Worm (Caenorhabditis elegans) whole organism, young adult: ENCODE measurements around the gene nspg-1.

Experiments used
- B0261.1 ChIP-seq: sonication (generic microtip); optimal IDR thresholded peaks from 2 replicates; lab custom pipeline; 2016; ENCODE audit warnings: mild to moderate bottlenecking, missing genetic modification characterization, moderate library complexity, missing compliant biosample characterization
- C06A6.2 ChIP-seq: fragments of 200-800 bp; sonication (Bioruptor generic); conservative IDR thresholded peaks from 2 replicates; pipeline ENCODE4 v1.3.6; 2022; ENCODE audit warnings: missing genetic modification characterization, missing compliant biosample characterization
- D2030.7 ChIP-seq: fragments of 200-800 bp; sonication (Bioruptor generic); IDR thresholded peaks from 2 replicates; pipeline ENCODE4 v1.3.6; 2022; ENCODE audit warnings: missing genetic modification reagents, missing genetic modification characterization, missing compliant biosample characterization
- F23B12.7 ChIP-seq: sonication (generic microtip); optimal IDR thresholded peaks from 2 replicates; lab custom pipeline; 2017; ENCODE audit warnings: missing genetic modification characterization, mild to moderate bottlenecking, missing compliant biosample characterization, antibody characterized with exemption, moderate library complexity; ENCODE audit not compliant: insufficient read depth
- F33H1.4 ChIP-seq: fragments of 200-800 bp; sonication (Bioruptor generic); IDR thresholded peaks from 2 replicates; pipeline ENCODE4 v1.3.6; 2022; ENCODE audit warnings: missing genetic modification reagents, missing genetic modification characterization, missing compliant biosample characterization
- F55B11.4 ChIP-seq: sonication (generic microtip); optimal IDR thresholded peaks from 2 replicates; lab custom pipeline; 2016; ENCODE audit warnings: missing compliant biosample characterization, missing genetic modification characterization, borderline replicate concordance; ENCODE audit not compliant: insufficient read depth
- F57C9.4 ChIP-seq: sonication (generic microtip); optimal IDR thresholded peaks from 2 replicates; lab custom pipeline; 2017; ENCODE audit warnings: mild to moderate bottlenecking, missing genetic modification characterization, missing compliant biosample characterization
- K12H6.12 ChIP-seq: fragments of 200-800 bp; sonication (Bioruptor generic); optimal IDR thresholded peaks from 2 replicates; lab custom pipeline; 2018; ENCODE audit warnings: mild to moderate bottlenecking, missing genetic modification characterization, missing compliant biosample characterization
- Y56A3A.18 ChIP-seq: fragments of 200-800 bp; sonication (Bioruptor generic); IDR thresholded peaks from 2 replicates; pipeline ENCODE4 v1.3.6; 2022; ENCODE audit warnings: missing genetic modification reagents, missing genetic modification characterization, missing compliant biosample characterization
- Y67H2A.10 ChIP-seq: fragments of 200-800 bp; sonication (Bioruptor generic); conservative IDR thresholded peaks from 2 replicates; pipeline ENCODE4 v1.3.6; 2022; ENCODE audit warnings: missing genetic modification reagents, missing genetic modification characterization, missing compliant biosample characterization
- Y79H2A.3 ChIP-seq: fragments of 200-800 bp; sonication (Bioruptor generic); conservative IDR thresholded peaks from 2 replicates; pipeline ENCODE4 v1.3.6; 2022; ENCODE audit warnings: missing genetic modification reagents, missing genetic modification characterization, missing compliant biosample characterization
- ama-1 ChIP-seq, 3 experiments: fragments of 150-350 bp in 1 of 3; sonication (generic microtip) in 2 of 3; optimal IDR thresholded peaks; 2 replicates each; lab custom pipeline; 2014 to 2018; ENCODE audit warnings: missing biosample characterization in 2 of 3, missing genetic modification characterization in 2 of 3, missing genetic modification reagents in 2 of 3
- atf-7 ChIP-seq: sonication (generic microtip); optimal IDR thresholded peaks from 2 replicates; lab custom pipeline; 2017; ENCODE audit warnings: mild to moderate bottlenecking, missing genetic modification characterization, missing compliant biosample characterization
- athp-1 ChIP-seq: sonication (generic microtip); optimal IDR thresholded peaks from 2 replicates; lab custom pipeline; 2017; ENCODE audit warnings: mild to moderate bottlenecking, missing genetic modification characterization, missing compliant biosample characterization
- attf-5 ChIP-seq: fragments of 200-800 bp; sonication (Bioruptor generic); optimal IDR thresholded peaks from 2 replicates; lab custom pipeline; 2018; ENCODE audit warnings: mild to moderate bottlenecking, missing genetic modification characterization, missing compliant biosample characterization
- attf-6 ChIP-seq: fragments of 200-800 bp; sonication (Bioruptor generic); IDR thresholded peaks from 2 replicates; pipeline ENCODE4 v1.3.6; 2022; ENCODE audit warnings: missing genetic modification reagents, missing genetic modification characterization, missing compliant biosample characterization
- bed-1 ChIP-seq: fragments of 200-800 bp; sonication (Bioruptor generic); IDR thresholded peaks from 2 replicates; pipeline ENCODE4 v1.3.6; 2022; ENCODE audit warnings: missing genetic modification reagents, missing genetic modification characterization, missing compliant biosample characterization
- bed-2 ChIP-seq: fragments of 200-800 bp; sonication (Bioruptor generic); IDR thresholded peaks from 2 replicates; pipeline ENCODE4 v1.3.6; 2022; ENCODE audit warnings: missing genetic modification reagents, missing genetic modification characterization, missing compliant biosample characterization
- ceh-100 ChIP-seq: fragments of 200-800 bp; sonication (Bioruptor generic); IDR thresholded peaks from 2 replicates; pipeline ENCODE4 v1.3.6; 2022; ENCODE audit warnings: missing genetic modification reagents, missing genetic modification characterization, missing compliant biosample characterization
- ceh-40 ChIP-seq: fragments of 200-800 bp; sonication (Bioruptor generic); IDR thresholded peaks from 2 replicates; pipeline ENCODE4 v1.3.6; 2022; ENCODE audit warnings: missing genetic modification characterization, missing compliant biosample characterization
- die-1 ChIP-seq: sonication (generic microtip); optimal IDR thresholded peaks from 2 replicates; lab custom pipeline; 2016; ENCODE audit warnings: missing genotype, mild to moderate bottlenecking, missing genetic modification characterization, missing compliant biosample characterization
- dpl-1 ChIP-seq: fragments of 150-350 bp; optimal IDR thresholded peaks from 2 replicates; lab custom pipeline; 2014; ENCODE audit warnings: missing biosample characterization, missing genetic modification reagents, missing genetic modification characterization
- egl-44 ChIP-seq: fragments of 200-800 bp; sonication (Bioruptor generic); IDR thresholded peaks from 2 replicates; pipeline ENCODE4 v1.3.6; 2022; ENCODE audit warnings: missing genetic modification reagents, missing genetic modification characterization, missing compliant biosample characterization
- egrh-3 ChIP-seq: fragments of 200-800 bp; sonication (Bioruptor generic); IDR thresholded peaks from 2 replicates; pipeline ENCODE4 v1.3.6; 2022; ENCODE audit warnings: missing genetic modification reagents, missing genetic modification characterization, missing compliant biosample characterization
- him-1 ChIP-seq: sonication (generic microtip); optimal IDR thresholded peaks from 2 replicates; lab custom pipeline; 2016; ENCODE audit warnings: missing genotype, missing genetic modification reagents, missing genetic modification characterization, missing compliant biosample characterization
- hlh-26 ChIP-seq: fragments of 200-800 bp; sonication (Bioruptor generic); conservative IDR thresholded peaks from 2 replicates; pipeline ENCODE4 v1.3.6; 2022; ENCODE audit warnings: missing genetic modification reagents, missing genetic modification characterization, missing compliant biosample characterization
- hsf-1 ChIP-seq: fragments of 200-800 bp; sonication (Bioruptor generic); IDR thresholded peaks from 2 replicates; pipeline ENCODE4 v1.3.6; 2022; ENCODE audit warnings: missing genetic modification reagents, missing genetic modification characterization, missing compliant biosample characterization
- let-526 ChIP-seq: fragments of 200-800 bp; sonication (Bioruptor generic); IDR thresholded peaks from 2 replicates; pipeline ENCODE4 v1.3.6; 2022; ENCODE audit warnings: missing genetic modification reagents, missing genetic modification characterization, missing compliant biosample characterization
- lin-26 ChIP-seq: fragments of 200-800 bp; sonication (Bioruptor generic); IDR thresholded peaks from 2 replicates; pipeline ENCODE4 v1.3.6; 2022; ENCODE audit warnings: missing genetic modification reagents, missing genetic modification characterization, missing compliant biosample characterization
- lir-1 ChIP-seq: fragments of 200-800 bp; sonication (Bioruptor generic); conservative IDR thresholded peaks from 2 replicates; pipeline ENCODE4 v1.3.6; 2022; ENCODE audit warnings: missing genetic modification reagents, missing genetic modification characterization, missing compliant biosample characterization
- mcd-1 ChIP-seq: fragments of 200-800 bp; sonication (Bioruptor generic); IDR thresholded peaks from 2 replicates; pipeline ENCODE4 v1.3.6; 2022; ENCODE audit warnings: missing genetic modification reagents, missing genetic modification characterization, missing compliant biosample characterization
- mel-28 ChIP-seq: sonication (generic microtip); optimal IDR thresholded peaks from 2 replicates; lab custom pipeline; 2016; ENCODE audit warnings: borderline replicate concordance, mild to moderate bottlenecking, missing genetic modification characterization, missing compliant biosample characterization
- mxl-1 ChIP-seq: sonication (generic microtip); optimal IDR thresholded peaks from 2 replicates; lab custom pipeline; 2016; ENCODE audit warnings: missing genetic modification characterization, missing compliant biosample characterization
- nhr-90 ChIP-seq: sonication (generic microtip); optimal IDR thresholded peaks from 2 replicates; lab custom pipeline; 2016; ENCODE audit warnings: missing genotype, mild to moderate bottlenecking, missing genetic modification characterization, missing compliant biosample characterization
- repo-1 ChIP-seq: sonication (generic microtip); optimal IDR thresholded peaks from 2 replicates; lab custom pipeline; 2017; ENCODE audit warnings: mild to moderate bottlenecking, missing genetic modification characterization, missing compliant biosample characterization
- snpc-1.1 ChIP-seq: sonication (generic microtip); optimal IDR thresholded peaks from 2 replicates; lab custom pipeline; 2017; ENCODE audit warnings: missing genetic modification characterization, mild to moderate bottlenecking, missing compliant biosample characterization, antibody characterized with exemption, moderate library complexity, missing genotype, missing genetic modification reagents; ENCODE audit not compliant: insufficient read depth
- somi-1 ChIP-seq: fragments of 200-800 bp; sonication (Bioruptor generic); optimal IDR thresholded peaks from 2 replicates; lab custom pipeline; 2018; ENCODE audit warnings: mild to moderate bottlenecking, missing genetic modification characterization, missing compliant biosample characterization
- zfh-2 ChIP-seq: fragments of 200-800 bp; sonication (Bioruptor generic); conservative IDR thresholded peaks from 2 replicates; pipeline ENCODE4 v1.3.6; 2022; ENCODE audit warnings: missing genetic modification reagents, missing genetic modification characterization, missing compliant biosample characterization
- ztf-18 ChIP-seq: sonication (generic microtip); optimal IDR thresholded peaks from 2 replicates; lab custom pipeline; 2016; ENCODE audit warnings: missing genotype, mild to moderate bottlenecking, missing genetic modification characterization, missing compliant biosample characterization
- ztf-28 ChIP-seq: fragments of 200-800 bp; sonication (Bioruptor generic); IDR thresholded peaks from 2 replicates; pipeline ENCODE4 v1.3.6; 2022; ENCODE audit warnings: missing genetic modification reagents, missing genetic modification characterization, missing compliant biosample characterization
- ztf-3 ChIP-seq: fragments of 200-800 bp; sonication (Bioruptor generic); optimal IDR thresholded peaks from 2 replicates; lab custom pipeline; 2018; ENCODE audit warnings: mild to moderate bottlenecking, missing genetic modification characterization, missing compliant biosample characterization

The nspg-1 gene

DNA sequence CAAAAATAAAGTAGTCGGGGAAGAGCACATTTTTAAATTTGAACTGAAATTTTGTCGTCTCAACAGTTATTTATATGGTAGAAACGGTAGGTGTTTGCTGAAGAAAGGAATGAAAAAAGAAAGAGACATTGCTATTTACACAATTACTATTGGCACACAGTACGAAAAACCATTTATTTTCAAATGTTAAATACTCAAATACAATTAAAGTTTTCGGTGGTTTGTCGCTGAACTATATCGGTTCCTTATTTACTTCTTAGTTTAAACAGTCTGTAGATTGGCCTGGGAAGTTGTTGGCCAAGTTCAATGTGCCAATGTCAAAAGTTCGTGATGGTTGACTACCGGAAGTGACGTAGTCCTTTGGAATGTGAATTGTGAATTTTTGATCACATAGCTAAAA is 36.2 kb upstream of the nspg-1 start, which contains the start of gene ttr-27:
Gene ttr-27 (minus strand): TSS at position 45 of the 400 bp plus-strand sequence.
- no peak for TF ChIP-seq mxl-1 (tag; lab: Kevin White, UChicago)
- TF ChIP-seq ceh-100, result no peak
- no peak for TF ChIP-seq ama-1 (optimal IDR thresholded peaks at IDR 0.05; lab: Kevin White, UChicago)
- no peak for TF ChIP-seq ama-1 (GFP tag; optimal IDR thresholded peaks at IDR 0.05; lab: Kevin White, UChicago)
- TF ChIP-seq C06A6.2 (GFP tag; lab: Robert Waterston, UW), result no peak
- TF ChIP-seq F33H1.4 (GFP tag; lab: Robert Waterston, UW), result no peak
- TF ChIP-seq nhr-90 (tag; lab: Kevin White, UChicago), result no peak
- no peak for TF ChIP-seq lir-1
- TF ChIP-seq repo-1 (tag; lab: Kevin White, UChicago), result no peak
- TF ChIP-seq let-526 (GFP tag; lab: Robert Waterston, UW), result no peak
- no peak for TF ChIP-seq Y79H2A.3 (GFP tag; lab: Robert Waterston, UW)
- no peak for TF ChIP-seq Y67H2A.10
- TF ChIP-seq bed-1 (GFP tag; lab: Robert Waterston, UW), result no peak
- no peak for TF ChIP-seq snpc-1.1 (tag; lab: Kevin White, UChicago)
- TF ChIP-seq die-1, result no peak
- no peak for TF ChIP-seq hsf-1 (GFP tag; lab: Robert Waterston, UW)
- no peak for TF ChIP-seq ceh-40 (GFP tag; lab: Robert Waterston, UW)
- TF ChIP-seq, all 124 proteins: peak for 0

DNA sequence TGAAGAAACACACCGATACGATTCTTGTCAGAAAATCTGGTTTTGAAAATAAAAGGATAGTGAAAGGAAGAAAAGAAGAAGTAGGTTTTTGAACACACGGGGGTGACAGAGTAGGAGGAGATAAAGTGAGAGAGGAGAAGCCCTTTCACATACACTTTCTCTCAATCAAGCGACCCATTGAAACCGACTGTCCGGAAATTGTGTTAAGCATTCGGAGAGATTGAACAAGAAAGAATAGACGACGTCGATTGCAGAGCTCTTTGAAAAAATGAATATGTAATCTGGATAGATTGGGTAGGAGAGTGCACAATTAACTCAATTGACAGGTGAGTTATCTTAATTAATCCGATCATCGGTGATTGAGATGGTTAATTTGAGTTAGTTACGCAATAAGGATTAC is 33.4 kb upstream of the nspg-1 start:
- TF ChIP-seq C06A6.2 (GFP tag; lab: Robert Waterston, UW) (no peak), attf-5 (GFP tag; lab: Kevin White, UChicago) (no peak), bed-1 (GFP tag; lab: Robert Waterston, UW) (no peak), somi-1 (GFP tag; lab: Kevin White, UChicago) (no peak), egrh-3 (GFP tag; lab: Robert Waterston, UW) (no peak), F33H1.4 (GFP tag; lab: Robert Waterston, UW) (no peak), mel-28 (no peak), K12H6.12 (no peak), Y79H2A.3 (GFP tag; lab: Robert Waterston, UW) (no peak), atf-7 (no peak), F23B12.7 (tag; lab: Kevin White, UChicago) (no peak), athp-1 (no peak), F57C9.4 (no peak), Y67H2A.10 (no peak), hlh-26 (GFP tag; lab: Robert Waterston, UW) (no peak)

DNA sequence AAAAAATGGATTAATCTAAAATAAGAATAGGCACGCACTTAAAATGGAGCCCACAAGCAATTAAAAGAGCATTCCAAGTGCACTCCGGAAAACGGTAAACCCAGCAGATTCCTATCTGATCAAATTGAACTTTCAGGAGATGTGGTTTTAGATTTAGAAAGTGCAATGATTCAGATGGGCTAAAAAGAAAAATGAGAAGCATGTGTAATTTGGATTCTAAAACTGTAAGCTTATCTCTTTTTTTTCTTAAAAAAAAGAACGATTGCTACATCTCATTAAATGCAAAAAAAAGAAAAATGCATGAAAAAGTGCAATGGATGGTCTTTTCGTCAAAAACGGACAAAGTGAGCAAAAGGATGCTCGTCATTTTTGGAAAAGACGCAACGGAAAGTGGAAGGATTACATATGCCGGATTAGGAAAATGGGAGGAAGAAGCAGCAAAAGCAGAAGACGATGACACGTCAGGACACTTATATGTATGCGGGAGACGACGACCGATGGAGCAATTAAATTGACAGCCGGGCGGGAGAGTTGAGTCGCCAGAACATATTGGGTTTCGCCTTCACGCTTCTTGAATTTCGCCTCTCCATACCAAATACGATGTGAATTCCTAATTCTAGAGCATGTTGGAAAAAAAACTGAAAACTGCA is 30.8 kb upstream of the nspg-1 start:
- TF ChIP-seq dpl-1 (GFP tag; lab: Kevin White, UChicago) (no peak), F55B11.4 (no peak), ztf-28 (no peak), bed-2 (GFP tag; lab: Robert Waterston, UW) (no peak), lin-26 (GFP tag; lab: Robert Waterston, UW) (no peak), ztf-18 (tag; lab: Kevin White, UChicago) (no peak), ztf-3 (no peak), Y56A3A.18 (GFP tag; lab: Robert Waterston, UW) (no peak), zfh-2 (GFP tag; lab: Robert Waterston, UW) (no peak), B0261.1 (no peak), mel-28 (no peak), D2030.7 (GFP tag; lab: Robert Waterston, UW) (no peak), egl-44 (GFP tag; lab: Robert Waterston, UW) (no peak), attf-6 (no peak), mcd-1 (no peak), somi-1 (GFP tag; lab: Kevin White, UChicago) (no peak), him-1 (tag; lab: Kevin White, UChicago) (no peak)
